Worm (Caenorhabditis elegans): ENCODE measurements around the gene F32E10.8.

The F32E10.8 gene

DNA sequence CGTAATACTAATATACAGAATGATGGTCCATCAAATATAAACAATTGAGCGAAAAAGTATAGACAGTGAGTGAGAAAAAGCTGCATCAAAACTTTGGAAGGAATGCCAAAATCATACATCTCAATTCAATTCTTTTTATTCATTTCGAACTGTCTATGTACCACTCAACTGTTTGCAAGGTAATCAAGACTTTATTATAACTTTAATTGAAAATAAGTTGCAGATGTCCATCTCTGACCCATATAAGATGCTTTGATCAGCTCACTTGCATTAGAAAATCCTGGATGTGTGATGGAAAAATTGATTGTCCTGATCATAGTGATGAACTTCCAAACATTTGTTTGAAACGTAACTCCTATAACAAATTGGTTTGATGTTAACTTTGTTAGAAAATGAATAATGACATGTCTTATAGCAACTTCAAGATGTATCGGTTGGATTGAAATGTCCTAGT is at the start of gene F32E10.8:
Gene F32E10.8 (plus strand): TSS at position 51 of the 454 bp plus-strand sequence.
- TF ChIP-seq nhr-129 (tag; optimal IDR thresholded peaks at IDR 0.05), result no peak
- TF ChIP-seq lin-13 (GFP tag; optimal IDR thresholded peaks at IDR 0.05), result no peak
- no peak for TF ChIP-seq R02D3.7 (tag; optimal IDR thresholded peaks at IDR 0.05)
- no peak for TF ChIP-seq unc-62 (GFP tag; optimal IDR thresholded peaks at IDR 0.05)
- no peak for TF ChIP-seq dmd-4 (tag; optimal IDR thresholded peaks at IDR 0.05)
- no peak for TF ChIP-seq skn-1 (tag; optimal IDR thresholded peaks at IDR 0.05)
- TF ChIP-seq nhr-12 (tag; optimal IDR thresholded peaks at IDR 0.05), result no peak
- no peak for TF ChIP-seq nhr-25 (tag; optimal IDR thresholded peaks at IDR 0.05)
- TF ChIP-seq ztf-1 (GFP tag; conservative IDR thresholded peaks at IDR 0.05), result no peak

DNA sequence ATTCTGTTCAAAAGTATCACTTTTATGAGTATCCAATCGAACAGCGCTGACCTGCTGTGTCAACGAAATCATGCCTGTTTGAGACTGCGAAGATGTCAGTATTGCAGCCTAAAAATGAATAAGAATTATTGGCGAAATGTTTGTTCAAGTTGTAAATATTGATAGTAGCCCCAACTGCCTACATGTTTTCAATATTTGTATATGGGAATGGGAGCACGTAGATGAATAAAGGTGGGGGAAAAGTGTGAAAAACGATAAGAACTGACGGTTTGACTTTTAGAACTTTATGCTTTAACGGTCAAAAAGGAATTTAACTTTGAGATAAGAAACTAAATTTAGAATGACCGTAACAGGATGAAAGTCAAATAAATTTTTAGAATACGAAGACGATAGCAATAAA is 47.1 kb upstream of the F32E10.8 start:
- TF ChIP-seq snpc-4 (tag; optimal IDR thresholded peaks at IDR 0.05), result no peak
- no peak for TF ChIP-seq unc-55 (GFP tag; optimal IDR thresholded peaks at IDR 0.05)
- TF ChIP-seq fos-1 (tag; optimal IDR thresholded peaks at IDR 0.05), result peak; percentile 58

DNA sequence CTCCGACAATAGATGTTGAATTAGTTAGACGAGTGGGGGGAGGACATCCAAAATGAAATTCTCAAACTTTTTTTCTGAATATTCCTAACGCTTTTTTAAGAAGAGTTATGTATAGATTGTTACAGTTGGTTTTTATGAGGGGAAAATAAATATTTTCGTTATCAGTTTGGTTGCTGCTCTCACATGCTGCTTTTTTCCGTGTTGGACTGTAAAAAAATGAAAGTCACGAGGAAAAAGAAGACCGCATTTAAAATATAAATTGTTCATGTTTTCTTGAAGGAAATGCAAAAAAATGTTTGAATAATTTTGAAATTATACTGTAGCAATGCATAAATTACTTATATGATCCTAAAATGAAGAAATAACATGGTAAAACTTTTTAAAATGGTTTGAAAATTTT is 46.6 kb upstream of the F32E10.8 start:
- TF ChIP-seq elt-3 (tag; optimal IDR thresholded peaks at IDR 0.05) (no peak), sma-9 (GFP tag; optimal IDR thresholded peaks at IDR 0.05) (peak; percentile 7), sma-9 (tag; optimal IDR thresholded peaks at IDR 0.05) (no peak), crh-2 (tag; optimal IDR thresholded peaks at IDR 0.05) (peak; percentile 6)

DNA sequence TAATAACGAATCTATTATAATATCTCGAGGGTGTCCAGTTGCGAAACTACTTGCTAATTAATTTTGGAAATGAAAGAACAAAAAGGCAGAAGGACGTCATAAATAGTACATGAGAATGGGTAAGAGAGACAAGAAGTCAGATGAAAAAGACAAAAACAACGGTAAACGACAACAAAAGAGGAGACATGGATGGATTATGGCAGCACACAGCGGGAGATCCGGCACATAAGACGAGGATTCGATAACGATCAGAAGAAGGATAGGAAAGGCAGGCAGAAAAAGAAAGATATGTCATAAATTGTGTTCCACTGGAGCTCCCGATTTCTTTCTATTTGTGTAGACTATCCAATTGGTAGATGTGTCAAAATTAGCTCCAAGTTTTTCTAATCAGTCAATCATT is 45.8 kb upstream of the F32E10.8 start:
- TF ChIP-seq skn-1 (tag; optimal IDR thresholded peaks at IDR 0.05), result no peak

DNA sequence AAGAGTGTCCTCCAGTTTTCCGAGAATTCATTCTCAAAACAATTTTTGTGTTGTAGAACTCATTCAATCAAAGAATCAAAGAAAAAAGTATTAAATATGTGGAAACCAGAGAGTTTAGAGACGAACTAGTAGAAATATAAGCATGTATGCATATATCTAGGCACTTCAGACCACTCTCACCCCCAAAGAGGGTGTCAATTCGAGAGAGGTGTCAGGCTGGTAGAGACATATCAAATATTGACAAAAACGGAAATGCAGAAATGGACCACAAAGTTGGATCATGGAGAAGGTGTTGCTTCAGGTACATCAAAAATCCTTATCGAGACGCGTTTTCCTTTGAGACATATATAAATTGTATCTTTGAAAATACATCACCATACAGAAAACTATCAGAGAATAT is 43.7 kb upstream of the F32E10.8 start:
- no peak for TF ChIP-seq F13H6.1 (tag; optimal IDR thresholded peaks at IDR 0.05)
- TF ChIP-seq R02D3.7 (tag; optimal IDR thresholded peaks at IDR 0.05), result no peak
- no peak for TF ChIP-seq nhr-25 (tag; optimal IDR thresholded peaks at IDR 0.05)
- TF ChIP-seq unc-62 (GFP tag; optimal IDR thresholded peaks at IDR 0.05), result no peak
- TF ChIP-seq dmd-4 (tag; optimal IDR thresholded peaks at IDR 0.05), result no peak
- TF ChIP-seq ZK546.5 (tag; optimal IDR thresholded peaks at IDR 0.05), result no peak
- no peak for TF ChIP-seq mab-5 (tag; optimal IDR thresholded peaks at IDR 0.05)
- TF ChIP-seq lin-13 (GFP tag; optimal IDR thresholded peaks at IDR 0.05), result no peak
- no peak for TF ChIP-seq sem-4 (tag; optimal IDR thresholded peaks at IDR 0.05)
- TF ChIP-seq unc-55 (GFP tag; optimal IDR thresholded peaks at IDR 0.05), result no peak
- no peak for TF ChIP-seq lin-11 (tag; optimal IDR thresholded peaks at IDR 0.05)
- TF ChIP-seq ceh-82 (tag; optimal IDR thresholded peaks at IDR 0.05), result no peak
- no peak for TF ChIP-seq nhr-11 (tag; optimal IDR thresholded peaks at IDR 0.05)
- TF ChIP-seq C34F6.9 (tag; optimal IDR thresholded peaks at IDR 0.05), result no peak
- TF ChIP-seq nhr-129 (tag; optimal IDR thresholded peaks at IDR 0.05), result no peak
- TF ChIP-seq zag-1 (tag; optimal IDR thresholded peaks at IDR 0.05), result no peak
- TF ChIP-seq fos-1 (tag; optimal IDR thresholded peaks at IDR 0.05), result no peak
- no peak for TF ChIP-seq egl-27 (tag; optimal IDR thresholded peaks at IDR 0.05)
- TF ChIP-seq sma-3 (GFP tag; optimal IDR thresholded peaks at IDR 0.05), result no peak
- TF ChIP-seq nhr-23 (tag; optimal IDR thresholded peaks at IDR 0.05), result no peak

DNA sequence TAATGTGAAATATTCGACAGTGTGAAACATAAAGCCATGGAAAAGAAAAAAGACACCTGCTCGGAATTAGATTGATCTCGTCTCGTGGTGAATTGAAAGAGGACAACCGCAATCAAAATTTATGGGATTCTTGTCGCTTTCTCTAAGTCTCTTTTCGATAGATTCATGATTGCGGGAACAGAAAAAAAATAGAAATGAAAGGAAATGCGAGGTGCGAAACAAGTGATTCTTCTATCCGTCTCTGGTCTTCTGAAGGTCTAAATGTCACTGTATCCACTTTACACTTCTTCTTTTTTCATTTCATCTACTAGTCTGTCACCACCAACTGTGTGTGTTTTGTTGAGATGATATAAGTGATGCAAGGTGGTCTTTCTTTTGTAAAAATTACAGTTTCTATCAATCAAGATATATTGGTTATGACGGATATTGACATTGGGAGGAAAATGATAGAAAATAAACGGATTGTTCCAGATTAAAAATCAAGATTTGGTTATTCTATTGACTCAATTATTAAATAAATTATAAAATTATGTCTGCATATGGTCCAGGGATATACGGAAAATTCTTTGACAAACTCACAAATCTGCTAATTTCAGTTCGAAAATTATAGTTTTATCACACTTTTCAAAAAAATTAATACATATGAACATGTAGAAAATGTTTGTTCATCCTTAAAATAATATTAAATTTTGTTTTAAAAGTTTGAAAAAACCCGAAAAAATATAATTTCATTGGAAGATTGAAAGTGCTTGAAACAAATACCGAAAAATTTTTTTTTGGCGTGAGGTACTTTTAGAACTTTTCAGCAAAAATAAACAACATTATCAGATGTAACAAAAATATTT is 37.0 kb upstream of the F32E10.8 start:
- no peak for TF ChIP-seq mdl-1 (tag; optimal IDR thresholded peaks at IDR 0.05)
- TF ChIP-seq ztf-1 (GFP tag; conservative IDR thresholded peaks at IDR 0.05), result no peak
- TF ChIP-seq mbf-1 (tag; optimal IDR thresholded peaks at IDR 0.05), result no peak
- TF ChIP-seq R02D3.7 (tag; optimal IDR thresholded peaks at IDR 0.05), result no peak
- no peak for TF ChIP-seq sma-3 (GFP tag; optimal IDR thresholded peaks at IDR 0.05)
- TF ChIP-seq gmeb-1 (tag; optimal IDR thresholded peaks at IDR 0.05), result no peak
- no peak for TF ChIP-seq lin-11 (tag; optimal IDR thresholded peaks at IDR 0.05)
- peak; percentile 34 for TF ChIP-seq fos-1 (tag; optimal IDR thresholded peaks at IDR 0.05)
- TF ChIP-seq skn-1 (tag; optimal IDR thresholded peaks at IDR 0.05), result no peak

All from whole organism, L2 larva.